Fruit fly (Drosophila melanogaster) whole organism, embryonic: ENCODE results near the gene AP-1-2beta.

ENCODE experiments used
- CG10979 ChIP-seq: fragments of 200-800 bp; sonication (Bioruptor generic); optimal IDR thresholded peaks from 2 replicates; lab custom pipeline; 2018; ENCODE audit warnings: missing biosample characterization, mild to moderate bottlenecking, missing genetic modification characterization, moderate library complexity
- CG11456 ChIP-seq: fragments of 200-800 bp; sonication (Bioruptor generic); IDR thresholded peaks from 3 replicates; pipeline ENCODE4 v1.3.6; 2022; ENCODE audit warnings: missing biosample characterization, missing genetic modification characterization
- CG13624 ChIP-seq: fragments of 200-800 bp; sonication (Bioruptor generic); optimal IDR thresholded peaks from 2 replicates; lab custom pipeline; 2016; ENCODE audit warnings: missing biosample characterization, missing genetic modification characterization
- CG14710 ChIP-seq: fragments of 200-800 bp; sonication (Bioruptor generic); optimal IDR thresholded peaks from 3 replicates; lab custom pipeline; 2019; ENCODE audit warnings: missing biosample characterization, mild to moderate bottlenecking, missing genetic modification characterization, moderate library complexity
- CG1603 ChIP-seq: fragments of 200-800 bp; sonication (Bioruptor generic); optimal IDR thresholded peaks from 2 replicates; lab custom pipeline; 2019; ENCODE audit warnings: missing biosample characterization, mild to moderate bottlenecking, missing genetic modification characterization, moderate library complexity
- CG17186 ChIP-seq: fragments of 200-800 bp; sonication (Bioruptor generic); optimal IDR thresholded peaks from 3 replicates; lab custom pipeline; 2017; ENCODE audit warnings: missing biosample characterization, missing genetic modification reagents, missing genetic modification characterization
- CG17612 ChIP-seq: fragments of 200-800 bp; sonication (Bioruptor generic); IDR thresholded peaks from 2 replicates; pipeline ENCODE4 v1.3.6; 2022; ENCODE audit warnings: missing biosample characterization, missing genetic modification characterization
- CG17829 ChIP-seq: fragments of 200-800 bp; optimal IDR thresholded peaks from 2 replicates; lab custom pipeline; 2019; ENCODE audit warnings: missing biosample characterization, mild to moderate bottlenecking, missing genetic modification characterization, moderate library complexity
- CG18262 ChIP-seq: fragments of 200-800 bp; optimal IDR thresholded peaks from 3 replicates; lab custom pipeline; 2019; ENCODE audit warnings: missing biosample characterization, mild to moderate bottlenecking, missing genetic modification characterization, moderate library complexity
- CG1832 ChIP-seq: fragments of 200-800 bp; sonication (Bioruptor generic); optimal IDR thresholded peaks from 2 replicates; lab custom pipeline; 2017; ENCODE audit warnings: missing biosample characterization, mild to moderate bottlenecking, missing genetic modification characterization, inconsistent platforms
- CG2678 ChIP-seq: fragments of 200-800 bp; sonication (Bioruptor generic); optimal IDR thresholded peaks from 3 replicates; lab custom pipeline; 2019; ENCODE audit warnings: missing biosample characterization, mild to moderate bottlenecking, missing genetic modification characterization, moderate library complexity
- CG2712 ChIP-seq: fragments of 200-800 bp; optimal IDR thresholded peaks from 3 replicates; lab custom pipeline; 2019; ENCODE audit warnings: missing biosample characterization, mild to moderate bottlenecking, missing genetic modification characterization, moderate library complexity
- CG30020 ChIP-seq: fragments of 200-800 bp; optimal IDR thresholded peaks from 2 replicates; lab custom pipeline; 2019; ENCODE audit warnings: missing biosample characterization, mild to moderate bottlenecking, missing genetic modification characterization, moderate library complexity
- CG31224 ChIP-seq: fragments of 200-800 bp; sonication (Bioruptor generic); IDR thresholded peaks from 2 replicates; pipeline ENCODE4 v1.3.6; 2022; ENCODE audit warnings: missing biosample characterization, missing genetic modification characterization
- CG31365 ChIP-seq: fragments of 200-800 bp; sonication (Bioruptor generic); optimal IDR thresholded peaks from 2 replicates; lab custom pipeline; 2018; ENCODE audit warnings: missing biosample characterization, mild to moderate bottlenecking, missing genetic modification characterization
- CG31388 ChIP-seq: fragments of 200-800 bp; sonication (Bioruptor generic); optimal IDR thresholded peaks from 2 replicates; lab custom pipeline; 2016; ENCODE audit warnings: missing biosample characterization, missing genetic modification characterization
- CG5180 ChIP-seq: fragments of 200-800 bp; sonication (Bioruptor generic); optimal IDR thresholded peaks from 3 replicates; lab custom pipeline; 2017; ENCODE audit warnings: missing biosample characterization, missing genetic modification characterization, mild to moderate bottlenecking, moderate library complexity, missing genetic modification reagents
- CG8290 ChIP-seq, 3 experiments: fragments of 200-800 bp; sonication (Bioruptor generic); optimal IDR thresholded peaks; 2 replicates each; lab custom pipeline; 2016 to 2019; ENCODE audit warnings: missing biosample characterization in 3 of 3, missing genetic modification characterization in 3 of 3, mild to moderate bottlenecking in 2 of 3, moderate library complexity in 1 of 3
- CG8924 ChIP-seq: fragments of 200-800 bp; optimal IDR thresholded peaks from 3 replicates; lab custom pipeline; 2019; ENCODE audit warnings: missing biosample characterization, mild to moderate bottlenecking, missing genetic modification characterization, moderate library complexity
- CG9797 ChIP-seq: fragments of 200-800 bp; sonication (Bioruptor generic); optimal IDR thresholded peaks from 3 replicates; lab custom pipeline; 2018; ENCODE audit warnings: missing biosample characterization, mild to moderate bottlenecking, missing genetic modification characterization
- Chrac-16 ChIP-seq: fragments of 200-800 bp; sonication (Bioruptor generic); optimal IDR thresholded peaks from 3 replicates; lab custom pipeline; 2016; ENCODE audit warnings: missing biosample characterization, missing genetic modification characterization
- Dll ChIP-seq: fragments of 200-800 bp; sonication (Bioruptor generic); IDR thresholded peaks from 4 replicates; pipeline ENCODE4 v1.3.6; 2022; ENCODE audit warnings: missing biosample characterization, missing genetic modification characterization; ENCODE audit not compliant: partially characterized antibody
- Ets65A ChIP-seq: fragments of 200-800 bp; sonication (Bioruptor generic); peaks from one replicate; lab custom pipeline; 2016; ENCODE audit warnings: missing biosample characterization, missing genetic modification characterization
- Fer2 ChIP-seq: fragments of 200-800 bp; sonication (Bioruptor generic); optimal IDR thresholded peaks from 2 replicates; lab custom pipeline; 2018; ENCODE audit warnings: missing biosample characterization, mild to moderate bottlenecking, missing genetic modification characterization, moderate library complexity
- Fer3 ChIP-seq: fragments of 200-800 bp; sonication (Bioruptor generic); optimal IDR thresholded peaks from 2 replicates; lab custom pipeline; 2018; ENCODE audit warnings: missing biosample characterization, mild to moderate bottlenecking, missing genetic modification characterization, moderate library complexity
- Hsf ChIP-seq: fragments of 200-800 bp; sonication (Bioruptor generic); optimal IDR thresholded peaks from 3 replicates; lab custom pipeline; 2016; ENCODE audit warnings: missing biosample characterization, missing genetic modification characterization
- Med ChIP-seq: fragments of 200-800 bp; sonication (Bioruptor generic); peaks from one replicate; lab custom pipeline; 2016; ENCODE audit warnings: missing biosample characterization, missing genetic modification characterization, mild to moderate bottlenecking, inconsistent platforms, moderate library complexity
- NfI ChIP-seq: fragments of 200-800 bp; sonication (Bioruptor generic); optimal IDR thresholded peaks from 3 replicates; lab custom pipeline; 2018; ENCODE audit warnings: missing biosample characterization, mild to moderate bottlenecking, missing genetic modification characterization, moderate library complexity
- Opbp ChIP-seq: fragments of 200-800 bp; sonication (Bioruptor generic); IDR thresholded peaks from 3 replicates; pipeline ENCODE4 v1.3.6; 2022; ENCODE audit warnings: missing biosample characterization, missing genetic modification characterization; ENCODE audit not compliant: partially characterized antibody
- Rfx ChIP-seq: fragments of 200-800 bp; sonication (Bioruptor generic); IDR thresholded peaks from 2 replicates; pipeline ENCODE4 v1.3.6; 2022; ENCODE audit warnings: missing biosample characterization, missing genetic modification characterization
- Sry-δ ChIP-seq: fragments of 200-800 bp; sonication (Bioruptor generic); optimal IDR thresholded peaks from 2 replicates; lab custom pipeline; 2016; ENCODE audit warnings: missing biosample characterization, missing genetic modification characterization
- Taf1 ChIP-seq: fragments of 200-800 bp; sonication (Bioruptor generic); IDR thresholded peaks from 2 replicates; pipeline ENCODE4 v1.3.6; 2022; ENCODE audit warnings: missing biosample characterization, missing genetic modification characterization
- Xbp1 ChIP-seq: fragments of 200-800 bp; sonication (Bioruptor generic); optimal IDR thresholded peaks from 3 replicates; lab custom pipeline; 2016; ENCODE audit warnings: missing biosample characterization, mild to moderate bottlenecking, missing genetic modification characterization
- YL-1 ChIP-seq: fragments of 200-800 bp; sonication (Bioruptor generic); optimal IDR thresholded peaks from 3 replicates; lab custom pipeline; 2017; ENCODE audit warnings: missing biosample characterization, mild to moderate bottlenecking, missing genetic modification characterization
- aop ChIP-seq: fragments of 200-800 bp; sonication (Bioruptor generic); IDR thresholded peaks from 2 replicates; pipeline ENCODE4 v1.3.6; 2022; ENCODE audit warnings: missing biosample characterization, missing genetic modification characterization
- cwo ChIP-seq: fragments of 200-800 bp; sonication (Bioruptor generic); optimal IDR thresholded peaks from 3 replicates; lab custom pipeline; 2017; ENCODE audit warnings: missing biosample characterization, missing genetic modification characterization, mild to moderate bottlenecking, moderate library complexity, missing genetic modification reagents
- ems ChIP-seq: fragments of 200-800 bp; sonication (Bioruptor generic); optimal IDR thresholded peaks from 3 replicates; lab custom pipeline; 2016; ENCODE audit warnings: missing biosample characterization, missing genetic modification characterization
- gcm ChIP-seq: fragments of 200-800 bp; sonication (Bioruptor generic); optimal IDR thresholded peaks from 2 replicates; lab custom pipeline; 2019; ENCODE audit warnings: missing biosample characterization, mild to moderate bottlenecking, missing genetic modification characterization, moderate library complexity
- gem ChIP-seq: fragments of 200-800 bp; sonication (Bioruptor generic); optimal IDR thresholded peaks from 2 replicates; lab custom pipeline; 2019; ENCODE audit warnings: missing biosample characterization, mild to moderate bottlenecking, missing genetic modification characterization, moderate library complexity
- ham ChIP-seq: fragments of 200-800 bp; sonication (Bioruptor generic); IDR thresholded peaks from 2 replicates; pipeline ENCODE4 v1.3.6; 2022; ENCODE audit warnings: missing biosample characterization, missing genetic modification characterization
- hbn ChIP-seq: fragments of 200-800 bp; sonication (Bioruptor generic); IDR thresholded peaks from 2 replicates; pipeline ENCODE4 v1.3.6; 2022; ENCODE audit warnings: missing biosample characterization, missing genetic modification characterization; ENCODE audit not compliant: partially characterized antibody
- ken ChIP-seq: fragments of 200-800 bp; sonication (Bioruptor generic); IDR thresholded peaks from 3 replicates; pipeline ENCODE4 v1.3.6; 2022; ENCODE audit warnings: missing biosample characterization, missing genetic modification characterization
- onecut ChIP-seq: fragments of 200-800 bp; sonication (Bioruptor generic); IDR thresholded peaks from 2 replicates; pipeline ENCODE4 v1.3.6; 2022; ENCODE audit warnings: missing biosample characterization, missing genetic modification characterization
- row ChIP-seq: fragments of 200-800 bp; sonication (Bioruptor generic); IDR thresholded peaks from 3 replicates; pipeline ENCODE4 v1.3.6; 2022; ENCODE audit warnings: missing biosample characterization, missing genetic modification characterization
- slbo ChIP-seq: fragments of 200-800 bp; sonication (Bioruptor generic); IDR thresholded peaks from 2 replicates; pipeline ENCODE4 v1.3.6; 2022; ENCODE audit warnings: missing biosample characterization, missing genetic modification characterization
- slou ChIP-seq: fragments of 200-800 bp; sonication (Bioruptor generic); optimal IDR thresholded peaks from 3 replicates; lab custom pipeline; 2016; ENCODE audit warnings: missing biosample characterization, missing genetic modification characterization
- sob ChIP-seq: fragments of 200-800 bp; sonication (Bioruptor generic); IDR thresholded peaks from 2 replicates; pipeline ENCODE4 v1.3.6; 2022; ENCODE audit warnings: missing biosample characterization, missing genetic modification characterization
- trem ChIP-seq: fragments of 200-800 bp; optimal IDR thresholded peaks from 3 replicates; lab custom pipeline; 2019; ENCODE audit warnings: missing biosample characterization, mild to moderate bottlenecking, missing genetic modification characterization, moderate library complexity
- unpg ChIP-seq: fragments of 200-800 bp; sonication (Bioruptor generic); optimal IDR thresholded peaks from 3 replicates; lab custom pipeline; 2018; ENCODE audit warnings: missing biosample characterization, mild to moderate bottlenecking, missing genetic modification characterization, moderate library complexity
- zen ChIP-seq: fragments of 200-800 bp; sonication (Bioruptor generic); optimal IDR thresholded peaks from 3 replicates; lab custom pipeline; 2018; ENCODE audit warnings: missing biosample characterization, mild to moderate bottlenecking, missing genetic modification characterization, moderate library complexity

AP-1-2beta gene

DNA sequence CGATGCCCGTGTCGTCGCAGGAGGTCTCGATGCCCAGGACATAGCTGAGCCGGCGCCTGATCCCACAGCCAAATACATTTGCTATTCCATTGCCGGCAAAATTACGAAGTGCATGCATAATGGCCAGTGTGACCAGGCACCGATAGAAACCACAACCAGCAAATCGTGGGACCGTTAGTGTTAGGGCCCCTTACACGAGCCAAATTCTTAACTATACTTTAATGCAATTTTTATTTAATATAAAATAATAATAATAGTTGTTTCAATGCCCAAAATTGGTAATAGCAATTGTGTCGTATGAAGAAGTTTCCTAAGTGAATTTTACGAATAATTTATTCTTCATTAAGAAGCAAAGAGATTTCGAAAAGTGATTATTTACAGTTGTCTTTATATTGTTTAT, 29.2 kb upstream of the AP-1-2beta start, which contains the start of gene Tcs4 (continued):
- no peak for TF ChIP-seq ham (GFP tag; lab: Robert Waterston, UW)
- peak; percentile 49 for TF ChIP-seq CG14710
- peak; percentile 29 for TF ChIP-seq CG1603 (tag; lab: Kevin White, UChicago)
- no peak for TF ChIP-seq CG31388 (GFP tag; lab: Kevin White, UChicago)
- no peak for TF ChIP-seq cwo (GFP tag; lab: Kevin White, UChicago)
- TF ChIP-seq aop, result no peak
- peak; percentile 56; the same call in 1 of the 2 replicates for TF ChIP-seq hbn (GFP tag; lab: Robert Waterston, UW)
- TF ChIP-seq CG13624 (GFP tag; lab: Kevin White, UChicago), result no peak
- no peak for TF ChIP-seq Taf1 (GFP tag; lab: Robert Waterston, UW)
- TF ChIP-seq Fer3 (tag; lab: Kevin White, UChicago), result no peak
- peak; percentile 71 for TF ChIP-seq gem
- TF ChIP-seq ken (GFP tag; lab: Robert Waterston, UW), result 0 out of 3 replicates have a peak, but pooled peaks have one; percentile 4
- TF ChIP-seq CG11456 (GFP tag; lab: Robert Waterston, UW), result no peak
- no peak for TF ChIP-seq slou (GFP tag; lab: Kevin White, UChicago)
- TF ChIP-seq Med, result peak; percentile 76
- TF ChIP-seq CG2712 (tag; lab: Kevin White, UChicago), result peak; percentile 60
- peak; percentile 67 for TF ChIP-seq Ets65A (GFP tag; lab: Kevin White, UChicago)
- TF ChIP-seq CG31365 (tag; lab: Kevin White, UChicago), result no peak
- no peak for TF ChIP-seq Sry-δ
- TF ChIP-seq Xbp1 (GFP tag; lab: Kevin White, UChicago), result peak; percentile 42
- TF ChIP-seq CG8924 (tag; lab: Kevin White, UChicago), result peak; percentile 20
- no peak for TF ChIP-seq CG31224 (GFP tag; lab: Robert Waterston, UW)
- peak; percentile 3 for TF ChIP-seq gcm (GFP tag; lab: Kevin White, UChicago)
- TF ChIP-seq CG30020 (tag; lab: Kevin White, UChicago), result peak; percentile 56
- TF ChIP-seq CG2678, result no peak
- TF ChIP-seq Chrac-16 (GFP tag; lab: Kevin White, UChicago), result no peak
- TF ChIP-seq sob (GFP tag; lab: Robert Waterston, UW), result 0 out of 2 replicates have a peak, but pooled peaks have one; percentile 19
- TF ChIP-seq zen (tag; lab: Kevin White, UChicago), result peak; percentile 22
- peak; percentile 76 for TF ChIP-seq row (GFP tag; lab: Robert Waterston, UW)
- peak; percentile 57 for TF ChIP-seq CG17829 (tag; lab: Kevin White, UChicago)
- TF ChIP-seq CG1832 (GFP tag; lab: Kevin White, UChicago), result no peak
- peak; percentile 20; the same call in 1 of the 2 replicates for TF ChIP-seq slbo (GFP tag; lab: Robert Waterston, UW)
- peak; percentile 31 for TF ChIP-seq CG10979
- TF ChIP-seq Dll, result peak; percentile 59; the same call in 2 of the 4 replicates
- TF ChIP-seq NfI (GFP tag; lab: Kevin White, UChicago), result peak; percentile 17
- TF ChIP-seq onecut (GFP tag; lab: Robert Waterston, UW), result no peak
- TF ChIP-seq CG5180 (GFP tag; lab: Kevin White, UChicago), result no peak
- peak; percentile 37 for TF ChIP-seq CG18262 (tag; lab: Kevin White, UChicago)
- TF ChIP-seq CG17186 (GFP tag; lab: Kevin White, UChicago), result no peak
- peak; percentile 45 for TF ChIP-seq unpg (GFP tag; lab: Kevin White, UChicago)
- peak; percentile 43 for TF ChIP-seq trem (tag; lab: Kevin White, UChicago)
- TF ChIP-seq Hsf (GFP tag; lab: Kevin White, UChicago), result no peak
- TF ChIP-seq CG9797 (GFP tag; lab: Kevin White, UChicago), result peak; percentile 70
- peak; percentile 48 for TF ChIP-seq YL-1
- TF ChIP-seq Rfx, result 0 out of 2 replicates have a peak, but pooled peaks have one; percentile 29
- peak; percentile 58; the same call in 2 of the 3 replicates for TF ChIP-seq Opbp (GFP tag; lab: Robert Waterston, UW)
- TF ChIP-seq CG8290 (GFP tag; optimal IDR thresholded peaks at IDR 0.05; lab: Kevin White, UChicago), result peak; percentile 4
- TF ChIP-seq CG8290 (tag; optimal IDR thresholded peaks at IDR 0.05; lab: Kevin White, UChicago), result no peak
- no peak for TF ChIP-seq ems (GFP tag; lab: Kevin White, UChicago)
- TF ChIP-seq Fer2 (tag; lab: Kevin White, UChicago), result no peak
- no peak for TF ChIP-seq CG17612 (GFP tag; lab: Robert Waterston, UW)
